Fruit fly (Drosophila melanogaster) whole organism, embryonic: ENCODE results near the gene Cpr78Cb.
A peak's percentile ranks its signal among the peaks of the same experiment; 100 is the strongest.

ENCODE experiments used
- Atf-2 ChIP-seq: fragments of 200-800 bp; sonication (Bioruptor generic); optimal IDR thresholded peaks from 2 replicates; lab custom pipeline; 2016; ENCODE audit warnings: missing biosample characterization, missing genetic modification characterization
- CG11247 ChIP-seq: fragments of 200-800 bp; sonication (Bioruptor generic); IDR thresholded peaks from 2 replicates; pipeline ENCODE4 v1.3.6; 2022; ENCODE audit warnings: missing biosample characterization, missing genetic modification characterization
- CG12659 ChIP-seq: fragments of 200-800 bp; sonication (Bioruptor generic); optimal IDR thresholded peaks from 3 replicates; lab custom pipeline; 2017; ENCODE audit warnings: mild to moderate bottlenecking, missing biosample characterization, missing genetic modification reagents, missing genetic modification characterization
- CG13287 ChIP-seq: fragments of 200-800 bp; sonication (Bioruptor generic); IDR thresholded peaks from 2 replicates; pipeline ENCODE4 v1.3.6; 2022; ENCODE audit warnings: missing biosample characterization, missing genetic modification characterization; ENCODE audit not compliant: partially characterized antibody
- CG17361 ChIP-seq: fragments of 200-800 bp; sonication (Bioruptor generic); IDR thresholded peaks from 3 replicates; pipeline ENCODE4 v1.3.6; 2022; ENCODE audit warnings: missing biosample characterization, missing genetic modification characterization
- CG17912 ChIP-seq: fragments of 200-800 bp; sonication (Bioruptor generic); optimal IDR thresholded peaks from 2 replicates; lab custom pipeline; 2018; ENCODE audit warnings: missing biosample characterization, mild to moderate bottlenecking, missing genetic modification characterization
- CG2889 ChIP-seq: fragments of 200-800 bp; sonication (Bioruptor generic); IDR thresholded peaks from 3 replicates; pipeline ENCODE4 v1.3.6; 2022; ENCODE audit warnings: missing biosample characterization, missing genetic modification characterization
- CG4854 ChIP-seq: fragments of 200-800 bp; sonication (Bioruptor generic); optimal IDR thresholded peaks from 2 replicates; lab custom pipeline; 2016; ENCODE audit warnings: missing biosample characterization, missing genetic modification characterization, inconsistent platforms
- CG7372 ChIP-seq: fragments of 200-800 bp; sonication (Bioruptor generic); IDR thresholded peaks from 2 replicates; pipeline ENCODE4 v1.3.6; 2022; ENCODE audit warnings: missing biosample characterization, missing genetic modification characterization
- CG8290 ChIP-seq, 3 experiments: fragments of 200-800 bp; sonication (Bioruptor generic); optimal IDR thresholded peaks; 2 replicates each; lab custom pipeline; 2016 to 2019; ENCODE audit warnings: missing biosample characterization in 3 of 3, missing genetic modification characterization in 3 of 3, mild to moderate bottlenecking in 2 of 3, moderate library complexity in 1 of 3
- CG9817 ChIP-seq: fragments of 200-800 bp; sonication (Bioruptor generic); optimal IDR thresholded peaks from 2 replicates; lab custom pipeline; 2018; ENCODE audit warnings: missing biosample characterization, mild to moderate bottlenecking, missing genetic modification characterization, moderate library complexity
- Dll ChIP-seq: fragments of 200-800 bp; sonication (Bioruptor generic); IDR thresholded peaks from 4 replicates; pipeline ENCODE4 v1.3.6; 2022; ENCODE audit warnings: missing biosample characterization, missing genetic modification characterization; ENCODE audit not compliant: partially characterized antibody
- Dp ChIP-seq: fragments of 200-800 bp; sonication (Bioruptor generic); optimal IDR thresholded peaks from 2 replicates; lab custom pipeline; 2018; ENCODE audit warnings: missing biosample characterization, mild to moderate bottlenecking, missing genetic modification characterization, moderate library complexity
- E2f1 ChIP-seq: fragments of 200-800 bp; sonication (Bioruptor generic); IDR thresholded peaks from 2 replicates; pipeline ENCODE4 v1.3.6; 2022; ENCODE audit warnings: missing biosample characterization, missing genetic modification characterization
- E2f2 ChIP-seq: fragments of 200-800 bp; sonication (Bioruptor generic); IDR thresholded peaks from 2 replicates; pipeline ENCODE4 v1.3.6; 2022; ENCODE audit warnings: missing biosample characterization, missing genetic modification characterization
- Eip74EF ChIP-seq, 2 experiments: fragments of 200-800 bp in 1 of 2; fragments of >200 bp in 1 of 2; sonication (Bioruptor generic) in 1 of 2; optimal IDR thresholded peaks; 2 replicates each; lab custom pipeline; 2017 to 2019; ENCODE audit warnings: missing biosample characterization in 2 of 2, missing genetic modification characterization in 2 of 2, mild to moderate bottlenecking in 1 of 2, moderate library complexity in 1 of 2
- Elba2 ChIP-seq: fragments of 200-800 bp; sonication (Bioruptor generic); optimal IDR thresholded peaks from 3 replicates; lab custom pipeline; 2016; ENCODE audit warnings: missing biosample characterization, missing genetic modification characterization
- Ets65A ChIP-seq: fragments of 200-800 bp; sonication (Bioruptor generic); peaks from one replicate; lab custom pipeline; 2016; ENCODE audit warnings: missing biosample characterization, missing genetic modification characterization
- Lhr ChIP-seq: fragments of 200-800 bp; sonication (Bioruptor generic); optimal IDR thresholded peaks from 3 replicates; lab custom pipeline; 2017; ENCODE audit warnings: mild to moderate bottlenecking, missing biosample characterization, missing genetic modification reagents, missing genetic modification characterization
- MBD-R2 ChIP-seq: fragments of 200-800 bp; sonication (Bioruptor generic); IDR thresholded peaks from 2 replicates; pipeline ENCODE4 v1.3.6; 2022; ENCODE audit warnings: missing biosample characterization, missing genetic modification characterization
- Max ChIP-seq: fragments of 200-800 bp; sonication (Bioruptor generic); optimal IDR thresholded peaks from 2 replicates; lab custom pipeline; 2016; ENCODE audit warnings: missing biosample characterization, mild to moderate bottlenecking, missing genetic modification characterization
- Med ChIP-seq: fragments of 200-800 bp; sonication (Bioruptor generic); peaks from one replicate; lab custom pipeline; 2016; ENCODE audit warnings: missing biosample characterization, missing genetic modification characterization, mild to moderate bottlenecking, inconsistent platforms, moderate library complexity
- NFAT ChIP-seq: fragments of 200-800 bp; sonication (Bioruptor generic); IDR thresholded peaks from 2 replicates; pipeline ENCODE4 v1.3.6; 2022; ENCODE audit warnings: missing biosample characterization, missing genetic modification characterization
- Nf-YB ChIP-seq: fragments of 200-800 bp; sonication (Bioruptor generic); optimal IDR thresholded peaks from 3 replicates; lab custom pipeline; 2019; ENCODE audit warnings: missing biosample characterization, mild to moderate bottlenecking, missing genetic modification characterization, moderate library complexity
- Nf-YC ChIP-seq: fragments of 200-800 bp; optimal IDR thresholded peaks from 3 replicates; lab custom pipeline; 2019; ENCODE audit warnings: missing biosample characterization, mild to moderate bottlenecking, missing genetic modification characterization, moderate library complexity
- Pdp1 ChIP-seq, 2 experiments: fragments of 200-800 bp; sonication (Bioruptor generic); optimal IDR thresholded peaks; 3 replicates each; lab custom pipeline; 2016; ENCODE audit warnings: missing biosample characterization in 2 of 2, missing genetic modification characterization in 2 of 2, mild to moderate bottlenecking in 1 of 2, moderate library complexity in 1 of 2
- Side ChIP-seq: fragments of 200-800 bp; sonication (Bioruptor generic); optimal IDR thresholded peaks from 2 replicates; lab custom pipeline; 2016; ENCODE audit warnings: missing biosample characterization, missing genetic modification characterization
- Sox102F ChIP-seq: fragments of 200-800 bp; sonication (Bioruptor generic); optimal IDR thresholded peaks from 2 replicates; lab custom pipeline; 2018; ENCODE audit warnings: missing biosample characterization, mild to moderate bottlenecking, missing genetic modification characterization, moderate library complexity
- Sry-β ChIP-seq: fragments of 200-800 bp; sonication (Bioruptor generic); optimal IDR thresholded peaks from 2 replicates; lab custom pipeline; 2018; ENCODE audit warnings: missing biosample characterization, mild to moderate bottlenecking, missing genetic modification characterization, moderate library complexity
- Usf ChIP-seq: fragments of 200-800 bp; sonication (Bioruptor generic); optimal IDR thresholded peaks from 2 replicates; lab custom pipeline; 2017; ENCODE audit warnings: missing genotype, missing biosample characterization, missing genetic modification characterization
- ac ChIP-seq: fragments of 200-800 bp; sonication (Bioruptor generic); optimal IDR thresholded peaks from 3 replicates; lab custom pipeline; 2017; ENCODE audit warnings: missing biosample characterization, mild to moderate bottlenecking, missing genetic modification characterization
- ase ChIP-seq: fragments of 200-800 bp; sonication (Bioruptor generic); IDR thresholded peaks from 3 replicates; pipeline ENCODE4 v1.3.6; 2022; ENCODE audit warnings: missing biosample characterization, missing genetic modification characterization
- bowl ChIP-seq: fragments of 200-800 bp; sonication (Bioruptor generic); IDR thresholded peaks from 2 replicates; pipeline ENCODE4 v1.3.6; 2022; ENCODE audit warnings: missing biosample characterization, missing genetic modification characterization
- caup ChIP-seq: fragments of 200-800 bp; sonication (Bioruptor generic); optimal IDR thresholded peaks from 3 replicates; lab custom pipeline; 2017; ENCODE audit warnings: missing biosample characterization, mild to moderate bottlenecking, missing genetic modification characterization, moderate library complexity; ENCODE audit not compliant: severe bottlenecking
- fd96Cb ChIP-seq: fragments of 200-800 bp; sonication (Bioruptor generic); optimal IDR thresholded peaks from 2 replicates; lab custom pipeline; 2018; ENCODE audit warnings: missing biosample characterization, mild to moderate bottlenecking, missing genetic modification characterization, moderate library complexity
- gfzf ChIP-seq: fragments of 200-800 bp; sonication (Bioruptor generic); optimal IDR thresholded peaks from 2 replicates; lab custom pipeline; 2016; ENCODE audit warnings: missing biosample characterization, mild to moderate bottlenecking, missing genetic modification characterization, moderate library complexity
- insv ChIP-seq, 2 experiments: fragments of 200-800 bp; sonication (Bioruptor generic); optimal IDR thresholded peaks; 3 replicates each; lab custom pipeline; 2016 to 2018; ENCODE audit warnings: missing biosample characterization in 2 of 2, missing genetic modification characterization in 2 of 2
- pan ChIP-seq, 4 experiments: fragments of >200 bp in 3 of 4; fragments of 200-800 bp in 1 of 4; sonication (Bioruptor generic) in 1 of 4; optimal IDR thresholded peaks in 3 of 4; IDR thresholded peaks in 1 of 4; 2 replicates each; pipeline versions ENCODE4 v1.3.6 to Lab custom; 2017 to 2022; ENCODE audit warnings: missing biosample characterization in 2 of 4, missing genetic modification characterization in 2 of 4, mixed read lengths in 1 of 4
- pzg ChIP-seq: fragments of 200-800 bp; sonication (Bioruptor generic); optimal IDR thresholded peaks from 3 replicates; lab custom pipeline; 2018; ENCODE audit warnings: missing biosample characterization, mild to moderate bottlenecking, missing genetic modification characterization, moderate library complexity
- sens ChIP-seq: fragments of 200-800 bp; sonication (Bioruptor generic); peaks from one replicate; lab custom pipeline; 2016; ENCODE audit warnings: missing biosample characterization, missing genetic modification characterization
- sr ChIP-seq: fragments of 200-800 bp; sonication (Bioruptor generic); IDR thresholded peaks from 3 replicates; pipeline ENCODE4 v1.3.6; 2022; ENCODE audit warnings: missing biosample characterization, missing genetic modification characterization
- stc ChIP-seq: fragments of 200-800 bp; sonication (Bioruptor generic); IDR thresholded peaks from 2 replicates; pipeline ENCODE4 v1.3.6; 2022; ENCODE audit warnings: missing biosample characterization, missing genetic modification characterization
- stwl ChIP-seq: fragments of 200-800 bp; sonication (Bioruptor generic); optimal IDR thresholded peaks from 3 replicates; lab custom pipeline; 2018; ENCODE audit warnings: missing biosample characterization, mild to moderate bottlenecking, missing genetic modification characterization, moderate library complexity
- sug ChIP-seq: fragments of 200-800 bp; optimal IDR thresholded peaks from 2 replicates; lab custom pipeline; 2019; ENCODE audit warnings: missing biosample characterization, mild to moderate bottlenecking, missing genetic modification characterization, moderate library complexity
- zfh2 ChIP-seq: fragments of 200-800 bp; sonication (Bioruptor generic); optimal IDR thresholded peaks from 2 replicates; lab custom pipeline; 2016; ENCODE audit warnings: missing biosample characterization, missing genetic modification characterization

The Cpr78Cb gene

DNA sequence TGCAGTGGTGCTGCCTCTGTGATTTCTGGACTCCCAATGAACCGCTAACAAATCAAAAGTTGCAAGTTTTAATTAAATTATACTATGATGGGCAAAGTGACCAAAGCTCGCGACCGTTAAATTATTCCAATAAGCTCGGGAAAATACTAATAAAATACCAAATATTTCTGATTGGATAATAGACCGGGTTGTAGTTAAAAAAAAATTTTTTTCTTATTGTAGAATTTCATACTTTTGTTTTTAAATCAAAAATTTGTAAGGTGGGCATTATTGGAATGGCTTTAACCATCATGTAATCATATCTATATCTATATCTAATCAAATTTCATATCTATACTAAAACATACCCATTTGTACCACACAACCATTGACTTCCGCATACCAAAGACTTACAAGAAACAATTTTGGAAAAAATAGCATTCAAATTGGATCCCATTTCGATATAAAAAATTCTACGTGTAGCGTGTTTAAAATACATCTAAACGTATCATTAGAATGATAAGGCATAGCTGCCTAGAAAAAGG, 26.4 kb upstream of the Cpr78Cb start, which contains the start of gene CG9391:
CG9391 (minus strand) TSS at position 474 of the 524 bp plus-strand sequence.
- TF ChIP-seq Sox102F (GFP tag; lab: Kevin White, UChicago) (no peak), Pdp1 (GFP tag; optimal IDR thresholded peaks at IDR 0.05; lab: Kevin White, UChicago) (peak in 1 of 2 experiments; percentile 68), pzg (peak; percentile 33), fd96Cb (no peak), CG7372 (GFP tag; lab: Robert Waterston, UW) (no peak), insv (GFP tag; optimal IDR thresholded peaks at IDR 0.05; lab: Kevin White, UChicago) (peak in 1 of 2 experiments; percentile 80), CG12659 (GFP tag; lab: Kevin White, UChicago) (peak; percentile 4), sens (GFP tag; lab: Kevin White, UChicago) (peak; percentile 41), Eip74EF (GFP tag; optimal IDR thresholded peaks at IDR 0.05; lab: Kevin White, UChicago) (peak in 1 of 2 experiments; percentile 61), Lhr (GFP tag; lab: Kevin White, UChicago) (peak; percentile 27), CG17361 (0 out of 3 replicates have a peak, but pooled peaks have one; percentile 10), Elba2 (GFP tag; lab: Kevin White, UChicago) (peak; percentile 40), bowl (GFP tag; lab: Robert Waterston, UW) (no peak), Dll (GFP tag; lab: Robert Waterston, UW) (0 out of 4 replicates have a peak, but pooled peaks have one; percentile 14), Nf-YB (peak; percentile 23), MBD-R2 (GFP tag; lab: Robert Waterston, UW) (peak; percentile 66), Dp (GFP tag; lab: Kevin White, UChicago) (peak; percentile 36), CG13287 (GFP tag; lab: Robert Waterston, UW) (peak; percentile 7; the same call in 1 of the 2 replicates), Nf-YC (tag; lab: Kevin White, UChicago) (peak; percentile 70), CG2889 (GFP tag; lab: Robert Waterston, UW) (no peak), E2f1 (GFP tag; lab: Robert Waterston, UW) (no peak), E2f2 (peak; percentile 31; the same call in 1 of the 2 replicates), gfzf (GFP tag; lab: Kevin White, UChicago) (peak; percentile 68), CG4854 (no peak), stwl (tag; lab: Kevin White, UChicago) (peak; percentile 51)

- TF ChIP-seq ase (GFP tag; lab: Robert Waterston, UW) (no peak), stc (GFP tag; lab: Robert Waterston, UW) (no peak), Max (GFP tag; lab: Kevin White, UChicago) (no peak), ac (no peak)
Observed at dm6 chr3L:21270480-21270879, 23.8 kb upstream of the Cpr78Cb start, which contains the start of gene CG9389. Gene CG9389 (minus strand): TSS chr3L:21270580.

DNA sequence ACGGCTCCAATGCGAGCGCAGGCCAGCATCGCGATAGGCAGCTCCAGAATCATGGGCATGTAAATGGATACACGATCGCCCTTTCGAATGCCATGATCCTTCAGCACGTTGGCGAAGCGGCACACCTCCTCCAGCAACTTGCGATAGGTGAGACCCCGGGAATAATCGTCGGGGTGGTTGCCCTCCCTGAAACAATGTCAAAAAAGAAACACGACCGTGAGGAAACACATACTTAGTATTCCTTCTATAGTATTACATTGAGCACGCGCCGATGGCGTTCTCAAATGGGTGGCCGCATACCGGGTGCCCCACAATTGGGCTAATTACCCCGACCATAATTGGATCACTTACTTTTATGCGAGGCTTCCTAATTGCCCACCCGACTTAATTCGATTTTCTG, 20.8 kb upstream of the Cpr78Cb start:
- TF ChIP-seq Ets65A (GFP tag; lab: Kevin White, UChicago) (peak; percentile 66), Med (GFP tag; lab: Kevin White, UChicago) (peak; percentile 9), Usf (GFP tag; lab: Kevin White, UChicago) (no peak), Side (GFP tag; lab: Kevin White, UChicago) (no peak), CG8290 (GFP tag; optimal IDR thresholded peaks at IDR 0.05; lab: Kevin White, UChicago) (no peak), CG8290 (tag; optimal IDR thresholded peaks at IDR 0.05; lab: Kevin White, UChicago) (no peak)

- TF ChIP-seq caup (GFP tag; lab: Kevin White, UChicago) (no peak), NFAT (GFP tag; lab: Robert Waterston, UW) (peak; percentile 18; the same call in 1 of the 2 replicates), Sry-β (GFP tag; lab: Kevin White, UChicago) (no peak), pan (optimal IDR thresholded peaks at IDR 0.05; lab: Kevin White, UChicago) (no peak), pan (GFP tag; optimal IDR thresholded peaks at IDR 0.05 in 1 of 2, IDR thresholded peaks at IDR 0.05 in 1 of 2) (peak in 1 of 2 experiments; percentile 19), zfh2 (GFP tag; lab: Kevin White, UChicago) (no peak), CG11247 (GFP tag; lab: Robert Waterston, UW) (no peak), CG9817 (no peak), sr (0 out of 3 replicates have a peak, but pooled peaks have one; percentile 2), sug (tag; lab: Kevin White, UChicago) (peak; percentile 67), sens (GFP tag; lab: Kevin White, UChicago) (no peak), Atf-2 (GFP tag; lab: Kevin White, UChicago) (no peak), CG17912 (GFP tag; lab: Kevin White, UChicago) (no peak)
Observed at dm6 chr3L:21275921-21276295, 18.4 kb upstream of the Cpr78Cb start.
